Worm (Caenorhabditis elegans) whole organism, midembryonic: ENCODE results near the gene C50C3.12.

Experiments used
- T22C8.4 ChIP-seq: fragments of 200-800 bp; sonication (Bioruptor generic); IDR thresholded peaks from 2 replicates; pipeline ENCODE4 v1.3.6; 2022; ENCODE audit warnings: missing genetic modification characterization, missing compliant biosample characterization
- cog-1 ChIP-seq: sonication (generic microtip); optimal IDR thresholded peaks from 2 replicates; lab custom pipeline; 2016; ENCODE audit warnings: missing genetic modification characterization, missing compliant biosample characterization
- flt-1 ChIP-seq: fragments of 200-800 bp; sonication (Bioruptor generic); IDR thresholded peaks from 2 replicates; pipeline ENCODE4 v1.3.6; 2022; ENCODE audit warnings: missing genetic modification characterization, missing compliant biosample characterization
- klf-2 ChIP-seq: fragments of 200-800 bp; sonication (Bioruptor generic); conservative IDR thresholded peaks from 2 replicates; pipeline ENCODE4 v1.3.6; 2022; ENCODE audit warnings: missing genetic modification reagents, missing genetic modification characterization, missing compliant biosample characterization
- med-1 ChIP-seq: sonication (generic microtip); optimal IDR thresholded peaks from 2 replicates; lab custom pipeline; 2017; ENCODE audit warnings: missing genetic modification characterization, mild to moderate bottlenecking, missing compliant biosample characterization, antibody characterized with exemption, missing genetic modification reagents; ENCODE audit not compliant: insufficient read depth
- ref-1 ChIP-seq: fragments of 200-800 bp; sonication (Bioruptor generic); conservative IDR thresholded peaks from 2 replicates; pipeline ENCODE4 v1.3.6; 2022; ENCODE audit warnings: missing genetic modification reagents, missing genetic modification characterization, missing compliant biosample characterization
- tab-1 ChIP-seq: fragments of 200-800 bp; sonication (Bioruptor generic); IDR thresholded peaks from 2 replicates; pipeline ENCODE4 v1.3.6; 2022; ENCODE audit warnings: missing genetic modification characterization, missing compliant biosample characterization
- ztf-23 ChIP-seq: fragments of 200-800 bp; sonication (Bioruptor generic); IDR thresholded peaks from 2 replicates; pipeline ENCODE4 v1.3.6; 2022; ENCODE audit warnings: missing genetic modification reagents, missing genetic modification characterization, missing compliant biosample characterization
- ztf-29 ChIP-seq: fragments of 200-800 bp; sonication (Bioruptor generic); IDR thresholded peaks from 2 replicates; pipeline ENCODE4 v1.3.6; 2022; ENCODE audit warnings: missing genetic modification reagents, missing genetic modification characterization, missing compliant biosample characterization

The C50C3.12 gene

DNA sequence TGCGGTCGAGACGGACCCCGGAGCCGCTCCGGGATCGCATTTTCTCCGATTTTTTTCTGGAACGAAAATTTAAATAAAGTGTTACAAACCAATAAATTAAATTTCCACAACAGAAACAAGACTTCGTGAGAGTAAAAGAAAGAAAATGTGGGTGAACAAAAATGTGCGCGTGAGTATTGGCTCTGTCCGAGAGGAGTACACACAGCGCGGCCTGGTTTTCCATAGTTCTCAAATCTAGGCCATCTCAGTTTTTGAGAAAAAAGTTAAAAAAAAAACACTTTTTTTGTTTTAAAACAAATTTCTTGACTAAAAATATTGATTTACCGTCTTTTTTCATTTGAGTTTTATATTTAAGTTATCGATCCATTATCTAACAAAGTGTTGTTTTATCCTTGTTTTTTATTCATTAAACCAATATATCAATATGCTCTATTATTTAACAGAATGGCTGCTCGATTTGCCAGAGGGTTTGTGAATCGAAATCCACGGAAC, 31.7 kb upstream of the C50C3.12 start, which contains the start of the genes C14B9.8 and mrpl-18:
TSS of gene C14B9.8 (minus strand) at position 56 of the 492 bp plus-strand sequence.
TSS of gene mrpl-18 (plus strand) at position 442 of the 492 bp plus-strand sequence.
- TF ChIP-seq flt-1 (GFP tag; lab: Robert Waterston, UW), result peak; percentile 81
- TF ChIP-seq ztf-23 (GFP tag; lab: Robert Waterston, UW), result peak; percentile 72; the same call in 1 of the 2 replicates
- no peak for TF ChIP-seq tab-1 (GFP tag; lab: Robert Waterston, UW)

DNA sequence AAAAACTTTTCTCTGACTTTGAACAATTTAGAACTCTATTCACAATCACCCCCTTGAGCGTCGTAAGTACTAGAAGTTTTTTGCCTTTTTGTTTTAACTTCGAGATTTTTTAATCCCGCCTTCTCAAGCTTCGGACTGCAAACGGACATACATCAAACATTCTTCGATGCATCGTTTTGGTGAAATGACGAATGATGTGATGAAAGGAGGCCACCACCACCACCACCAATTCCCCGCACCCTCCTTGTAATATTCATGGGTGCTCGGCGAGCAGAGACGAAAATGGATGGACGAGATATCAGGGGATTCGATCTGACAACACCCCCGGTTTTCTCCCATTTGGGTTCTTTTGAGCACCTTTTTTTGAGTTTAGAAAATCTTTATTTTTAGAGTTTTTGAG, 30.4 kb upstream of the C50C3.12 start:
- no peak for TF ChIP-seq cog-1 (tag; lab: Kevin White, UChicago)
- TF ChIP-seq T22C8.4 (GFP tag; lab: Robert Waterston, UW), result no peak
- TF ChIP-seq med-1 (GFP tag; lab: Kevin White, UChicago), result no peak
- TF ChIP-seq ref-1 (GFP tag; lab: Robert Waterston, UW), result no peak
- TF ChIP-seq ztf-23 (GFP tag; lab: Robert Waterston, UW), result no peak
- TF ChIP-seq flt-1 (GFP tag; lab: Robert Waterston, UW), result no peak
- no peak for TF ChIP-seq ztf-29 (GFP tag; lab: Robert Waterston, UW)
- no peak for TF ChIP-seq tab-1 (GFP tag; lab: Robert Waterston, UW)
- no peak for TF ChIP-seq klf-2

DNA sequence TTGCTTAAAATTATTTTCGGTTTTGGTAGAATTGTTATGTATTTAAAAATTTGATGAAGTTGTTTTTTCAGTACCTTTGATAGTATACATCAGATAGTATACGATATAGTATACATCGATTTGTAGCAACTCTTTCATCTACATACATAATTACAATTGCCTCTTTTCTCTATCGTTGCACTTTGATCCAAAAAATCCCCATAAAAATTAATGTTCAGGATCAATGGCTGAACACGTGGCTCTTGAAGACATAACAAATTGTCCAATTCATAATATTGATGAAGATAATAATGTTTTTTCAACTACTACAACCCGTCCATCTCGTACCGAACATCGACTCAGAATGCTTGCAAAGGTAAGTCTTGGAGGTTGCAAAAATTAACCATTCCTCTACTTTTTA, 27.6 kb upstream of the C50C3.12 start, which contains the start of gene D2007.2:
TSS of gene D2007.2 (plus strand) at position 213 of the 400 bp plus-strand sequence.
- TF ChIP-seq klf-2 (no peak), ztf-23 (GFP tag; lab: Robert Waterston, UW) (no peak), ztf-29 (GFP tag; lab: Robert Waterston, UW) (no peak), tab-1 (GFP tag; lab: Robert Waterston, UW) (no peak), med-1 (GFP tag; lab: Kevin White, UChicago) (no peak), flt-1 (GFP tag; lab: Robert Waterston, UW) (no peak), T22C8.4 (GFP tag; lab: Robert Waterston, UW) (no peak), cog-1 (tag; lab: Kevin White, UChicago) (no peak), ref-1 (GFP tag; lab: Robert Waterston, UW) (no peak)

DNA sequence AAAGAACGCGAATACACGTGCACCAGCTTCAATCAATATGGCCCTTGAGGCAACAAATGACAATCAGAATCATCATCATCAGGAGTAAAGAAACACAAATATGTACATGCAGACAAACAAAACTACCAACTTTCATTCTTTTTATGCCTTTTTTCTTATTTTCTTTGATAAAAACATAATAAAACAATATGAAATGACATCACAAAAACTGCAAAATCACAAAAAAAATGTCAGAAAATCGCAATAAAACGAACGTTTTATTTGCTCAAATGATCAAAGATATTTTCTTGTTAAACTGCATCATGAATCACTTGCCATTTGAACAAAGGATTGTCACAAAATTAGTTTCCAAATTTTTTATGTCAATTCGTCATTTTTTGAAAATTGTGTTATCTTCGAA, 21.9 kb upstream of the C50C3.12 start:
- no peak for TF ChIP-seq ref-1 (GFP tag; lab: Robert Waterston, UW)
- TF ChIP-seq ztf-23 (GFP tag; lab: Robert Waterston, UW), result no peak
- no peak for TF ChIP-seq med-1 (GFP tag; lab: Kevin White, UChicago)
- TF ChIP-seq ztf-29 (GFP tag; lab: Robert Waterston, UW), result no peak
- no peak for TF ChIP-seq tab-1 (GFP tag; lab: Robert Waterston, UW)
- TF ChIP-seq flt-1 (GFP tag; lab: Robert Waterston, UW), result no peak
- no peak for TF ChIP-seq klf-2
- TF ChIP-seq T22C8.4 (GFP tag; lab: Robert Waterston, UW), result no peak
- TF ChIP-seq cog-1 (tag; lab: Kevin White, UChicago), result no peak

DNA sequence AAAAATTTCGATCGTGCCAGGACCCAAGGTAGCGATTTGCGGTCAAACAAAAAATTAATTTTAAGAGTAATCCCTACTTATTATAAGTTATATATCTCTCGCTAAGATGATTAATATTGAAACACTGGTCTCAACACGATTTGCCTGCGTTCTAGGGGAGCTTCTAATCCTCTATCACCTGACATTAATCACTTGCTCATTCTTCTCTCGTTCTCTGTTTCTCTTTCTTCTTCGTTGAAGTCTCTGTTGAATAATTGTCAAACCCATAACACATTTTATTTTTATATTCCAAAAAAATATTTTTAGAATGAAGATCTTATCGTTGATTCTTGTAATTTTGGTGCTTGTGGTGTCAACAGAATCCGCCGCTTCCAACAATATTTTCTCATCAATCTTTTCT, 21.2 kb upstream of the C50C3.12 start, which contains the start of gene D2007.1:
TSS of gene D2007.1 (plus strand) at position 301 of the 400 bp plus-strand sequence.
- TF ChIP-seq flt-1 (GFP tag; lab: Robert Waterston, UW) (no peak), ztf-29 (GFP tag; lab: Robert Waterston, UW) (no peak), ref-1 (GFP tag; lab: Robert Waterston, UW) (no peak), T22C8.4 (GFP tag; lab: Robert Waterston, UW) (no peak), tab-1 (GFP tag; lab: Robert Waterston, UW) (no peak), med-1 (GFP tag; lab: Kevin White, UChicago) (no peak), ztf-23 (GFP tag; lab: Robert Waterston, UW) (no peak), cog-1 (tag; lab: Kevin White, UChicago) (no peak), klf-2 (no peak)

DNA sequence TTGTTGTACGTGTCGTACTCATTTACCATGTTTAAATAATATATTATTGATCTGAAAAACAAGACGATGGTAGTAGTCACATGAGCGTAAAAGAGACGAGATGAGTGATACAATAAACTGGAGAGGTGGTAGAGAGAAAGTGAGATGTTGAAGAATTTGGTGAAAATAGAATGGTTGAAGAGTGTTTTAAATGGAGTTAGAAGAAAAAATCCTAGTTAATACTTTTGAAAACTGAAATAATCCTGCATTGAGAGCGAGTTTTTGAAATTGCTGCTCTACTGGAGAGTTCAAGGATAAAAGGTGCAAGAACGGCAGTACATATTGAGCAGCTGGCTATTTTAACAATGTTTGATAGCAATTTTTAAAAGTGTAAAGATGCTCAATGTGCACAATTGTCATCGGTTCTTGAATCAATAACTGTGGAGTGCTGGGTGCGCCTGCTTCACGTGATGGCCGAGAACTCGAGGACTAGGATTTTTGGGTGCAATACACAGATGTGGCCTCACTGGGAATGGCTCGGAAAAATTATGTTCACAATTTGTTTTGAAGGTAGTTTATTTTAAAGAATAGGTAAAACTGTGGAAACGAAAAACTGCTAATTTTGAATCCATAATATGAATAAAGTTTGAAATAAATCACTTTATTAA, 18.1 kb upstream of the C50C3.12 start, which contains the start of gene atg-13:
TSS of gene atg-13 (minus strand) at position 51 of the 647 bp plus-strand sequence.
- TF ChIP-seq tab-1 (GFP tag; lab: Robert Waterston, UW) (no peak), flt-1 (GFP tag; lab: Robert Waterston, UW) (no peak), ztf-29 (GFP tag; lab: Robert Waterston, UW) (no peak), T22C8.4 (GFP tag; lab: Robert Waterston, UW) (no peak), klf-2 (no peak), ref-1 (GFP tag; lab: Robert Waterston, UW) (no peak)

DNA sequence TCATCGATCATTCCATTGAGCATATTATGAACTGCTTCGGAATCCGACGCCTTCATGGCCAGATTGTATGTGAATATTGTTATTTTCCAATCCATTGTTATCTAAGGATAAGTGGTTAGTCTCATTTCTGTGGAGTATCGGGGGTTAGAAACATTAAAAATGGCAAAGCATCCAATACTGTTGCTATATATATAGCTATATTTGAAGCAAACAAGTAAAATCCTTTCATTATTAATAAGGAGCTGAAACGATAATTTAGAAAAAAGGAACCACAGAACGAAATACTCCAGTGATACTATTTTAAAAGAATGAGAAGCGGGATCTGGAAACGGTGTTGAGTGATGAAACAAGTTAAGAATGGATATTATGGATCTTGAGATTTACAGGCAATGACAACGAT, 15.1 kb upstream of the C50C3.12 start, which contains the start of gene inpp-5K:
TSS of gene inpp-5K (minus strand) at position 101 of the 400 bp plus-strand sequence.
- no peak for TF ChIP-seq T22C8.4 (GFP tag; lab: Robert Waterston, UW)

DNA sequence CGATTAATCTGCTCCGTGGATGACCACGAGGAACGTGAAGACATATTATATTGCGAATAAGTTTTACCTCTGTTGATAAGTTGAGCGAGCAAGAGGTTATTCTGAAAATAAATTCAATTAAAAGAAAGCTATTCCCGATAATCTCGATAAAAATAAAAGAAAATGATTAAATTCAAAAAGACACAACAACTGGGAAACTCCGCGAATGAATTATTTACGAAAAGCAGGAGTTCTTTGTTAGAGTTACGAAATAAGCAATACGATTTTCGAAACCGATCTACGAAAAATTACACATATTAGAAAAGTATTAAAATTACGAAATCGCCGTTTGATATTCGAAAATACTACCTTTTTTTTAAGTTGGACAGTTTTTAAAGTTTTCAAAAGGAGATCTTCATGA, 13.1 kb upstream of the C50C3.12 start, which contains the start of gene bath-42:
TSS of gene bath-42 (minus strand) at position 101 of the 400 bp plus-strand sequence.
- no peak for TF ChIP-seq T22C8.4 (GFP tag; lab: Robert Waterston, UW)
- TF ChIP-seq flt-1 (GFP tag; lab: Robert Waterston, UW), result no peak
- no peak for TF ChIP-seq klf-2
- no peak for TF ChIP-seq ztf-23 (GFP tag; lab: Robert Waterston, UW)
- no peak for TF ChIP-seq tab-1 (GFP tag; lab: Robert Waterston, UW)
- TF ChIP-seq ztf-29 (GFP tag; lab: Robert Waterston, UW), result no peak
- no peak for TF ChIP-seq cog-1 (tag; lab: Kevin White, UChicago)
- TF ChIP-seq ref-1 (GFP tag; lab: Robert Waterston, UW), result no peak
- TF ChIP-seq med-1 (GFP tag; lab: Kevin White, UChicago), result no peak

DNA sequence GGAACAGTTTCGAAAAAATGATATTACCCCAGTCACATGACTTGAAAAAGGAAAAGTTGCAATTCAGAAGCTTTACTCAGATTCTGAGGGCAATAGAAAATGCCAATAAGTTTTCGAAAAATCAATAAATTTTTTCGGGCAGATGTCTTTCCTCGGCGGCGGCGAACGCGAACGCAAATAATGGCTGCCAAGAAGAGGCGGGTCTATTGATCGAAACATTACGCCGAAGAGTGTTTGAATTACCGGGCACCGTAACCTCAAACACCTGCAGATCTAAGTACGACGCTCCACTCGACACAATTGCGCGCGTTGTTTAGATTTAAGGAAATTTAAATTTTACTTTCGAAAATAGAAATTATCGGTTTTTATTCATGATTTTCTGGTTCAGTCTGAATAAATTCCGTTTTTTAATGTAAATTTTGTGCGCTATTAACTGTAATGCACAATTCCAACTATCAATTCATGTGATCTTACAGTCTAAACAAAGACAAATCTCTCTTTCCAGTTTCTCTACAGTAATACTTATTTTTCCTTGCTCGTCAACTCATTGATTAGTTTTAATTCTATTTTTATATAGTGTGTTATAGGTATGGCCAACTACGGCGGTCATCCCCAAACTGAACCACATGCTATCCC, 12.5 kb upstream of the C50C3.12 start, which contains the start of gene prp-8:
TSS of gene prp-8 (plus strand) at position 586 of the 636 bp plus-strand sequence.
- TF ChIP-seq T22C8.4 (GFP tag; lab: Robert Waterston, UW) (peak; percentile 92), flt-1 (GFP tag; lab: Robert Waterston, UW) (peak; percentile 74), klf-2 (no peak), cog-1 (tag; lab: Kevin White, UChicago) (peak; percentile 42)
